Fruit fly (Drosophila melanogaster) whole organism, embryonic: ENCODE results near the gene Hex-t2.

Experiments used
- Ada2b ChIP-seq: fragments of 200-800 bp; sonication (Bioruptor generic); IDR thresholded peaks from 2 replicates; pipeline ENCODE4 v1.3.6; 2022; ENCODE audit warnings: missing biosample characterization, missing genetic modification characterization
- Asciz ChIP-seq: fragments of 200-800 bp; sonication (Bioruptor generic); optimal IDR thresholded peaks from 2 replicates; lab custom pipeline; 2017; ENCODE audit warnings: missing biosample characterization, mild to moderate bottlenecking, missing genetic modification characterization, missing genetic modification reagents
- Bgb ChIP-seq: fragments of 200-800 bp; sonication (Bioruptor generic); IDR thresholded peaks from 2 replicates; pipeline ENCODE4 v1.3.6; 2022; ENCODE audit warnings: missing biosample characterization, missing genetic modification characterization; ENCODE audit not compliant: partially characterized antibody
- CG11696 ChIP-seq: fragments of 200-800 bp; sonication (Bioruptor generic); IDR thresholded peaks from 2 replicates; pipeline ENCODE4 v1.3.6; 2022; ENCODE audit warnings: missing biosample characterization, missing genetic modification characterization
- CG17328 ChIP-seq: fragments of 200-800 bp; sonication (Bioruptor generic); IDR thresholded peaks from 2 replicates; pipeline ENCODE4 v1.3.6; 2022; ENCODE audit warnings: missing biosample characterization, missing genetic modification characterization
- CG17385 ChIP-seq: fragments of 200-800 bp; sonication (Bioruptor generic); optimal IDR thresholded peaks from 3 replicates; lab custom pipeline; 2018; ENCODE audit warnings: missing biosample characterization, mild to moderate bottlenecking, missing genetic modification characterization
- CG1832 ChIP-seq: fragments of 200-800 bp; sonication (Bioruptor generic); optimal IDR thresholded peaks from 2 replicates; lab custom pipeline; 2017; ENCODE audit warnings: missing biosample characterization, mild to moderate bottlenecking, missing genetic modification characterization, inconsistent platforms
- CG18599 ChIP-seq: fragments of 200-800 bp; sonication (Bioruptor generic); optimal IDR thresholded peaks from 3 replicates; lab custom pipeline; 2017; ENCODE audit warnings: missing biosample characterization, missing genetic modification characterization, mild to moderate bottlenecking, moderate library complexity, missing genetic modification reagents
- CG3065 ChIP-seq: fragments of 200-800 bp; sonication (Bioruptor generic); optimal IDR thresholded peaks from 2 replicates; lab custom pipeline; 2016; ENCODE audit warnings: missing biosample characterization, missing genetic modification characterization
- CG31441 ChIP-seq: fragments of 200-800 bp; sonication (Bioruptor generic); IDR thresholded peaks from 2 replicates; pipeline ENCODE4 v1.3.6; 2022; ENCODE audit warnings: missing biosample characterization, missing genetic modification characterization
- CG32532 ChIP-seq: fragments of 200-800 bp; sonication (Bioruptor generic); IDR thresholded peaks from 2 replicates; pipeline ENCODE4 v1.3.6; 2022; ENCODE audit warnings: missing biosample characterization, missing genetic modification characterization
- CG42726 ChIP-seq: fragments of 200-800 bp; sonication (Bioruptor generic); IDR thresholded peaks from 2 replicates; pipeline ENCODE4 v1.3.6; 2022; ENCODE audit warnings: missing biosample characterization, missing genetic modification characterization; ENCODE audit not compliant: partially characterized antibody
- CG4328 ChIP-seq: fragments of 200-800 bp; sonication (Bioruptor generic); optimal IDR thresholded peaks from 3 replicates; lab custom pipeline; 2017; ENCODE audit warnings: missing biosample characterization, missing genetic modification reagents, missing genetic modification characterization
- CG6765 ChIP-seq: fragments of 200-800 bp; sonication (Bioruptor generic); optimal IDR thresholded peaks from 3 replicates; lab custom pipeline; 2017; ENCODE audit warnings: missing biosample characterization, mild to moderate bottlenecking, missing genetic modification characterization
- CG8478 ChIP-seq: fragments of >200 bp; optimal IDR thresholded peaks from 2 replicates; lab custom pipeline; 2018
- CG9727 ChIP-seq: fragments of 200-800 bp; sonication (Bioruptor generic); optimal IDR thresholded peaks from 3 replicates; lab custom pipeline; 2017; ENCODE audit warnings: missing biosample characterization, mild to moderate bottlenecking, missing genetic modification characterization
- Fer1 ChIP-seq: fragments of 200-800 bp; sonication (Bioruptor generic); optimal IDR thresholded peaks from 2 replicates; lab custom pipeline; 2017; ENCODE audit warnings: missing biosample characterization, mild to moderate bottlenecking, missing genetic modification characterization
- HHEX ChIP-seq: fragments of 200-800 bp; sonication (Bioruptor generic); optimal IDR thresholded peaks from 3 replicates; lab custom pipeline; 2017; ENCODE audit warnings: missing biosample characterization, mild to moderate bottlenecking, missing genetic modification characterization, missing genetic modification reagents
- Hr3 ChIP-seq: fragments of 200-800 bp; sonication (Bioruptor generic); optimal IDR thresholded peaks from 3 replicates; lab custom pipeline; 2016; ENCODE audit warnings: missing biosample characterization, missing genetic modification characterization
- Hr78 ChIP-seq, 2 experiments: fragments of 200-800 bp in 1 of 2; fragments of >200 bp in 1 of 2; sonication (Bioruptor generic) in 1 of 2; optimal IDR thresholded peaks; 2 replicates each; lab custom pipeline; 2017 to 2019; ENCODE audit warnings: missing biosample characterization in 2 of 2, missing genetic modification characterization in 2 of 2, mild to moderate bottlenecking in 1 of 2, moderate library complexity in 1 of 2
- Max ChIP-seq: fragments of 200-800 bp; sonication (Bioruptor generic); optimal IDR thresholded peaks from 2 replicates; lab custom pipeline; 2016; ENCODE audit warnings: missing biosample characterization, mild to moderate bottlenecking, missing genetic modification characterization
- Med ChIP-seq: fragments of 200-800 bp; sonication (Bioruptor generic); peaks from one replicate; lab custom pipeline; 2016; ENCODE audit warnings: missing biosample characterization, missing genetic modification characterization, mild to moderate bottlenecking, inconsistent platforms, moderate library complexity
- Pdp1 ChIP-seq, 2 experiments: fragments of 200-800 bp; sonication (Bioruptor generic); optimal IDR thresholded peaks; 3 replicates each; lab custom pipeline; 2016; ENCODE audit warnings: missing biosample characterization in 2 of 2, missing genetic modification characterization in 2 of 2, mild to moderate bottlenecking in 1 of 2, moderate library complexity in 1 of 2
- TFAM ChIP-seq: fragments of 200-800 bp; sonication (Bioruptor generic); optimal IDR thresholded peaks from 2 replicates; lab custom pipeline; 2017; ENCODE audit warnings: missing biosample characterization, missing genetic modification characterization, inconsistent platforms
- az2 ChIP-seq: fragments of 200-800 bp; sonication (Bioruptor generic); optimal IDR thresholded peaks from 3 replicates; lab custom pipeline; 2016; ENCODE audit warnings: missing biosample characterization, missing genetic modification characterization
- bab2 ChIP-seq: fragments of 200-800 bp; sonication (Bioruptor generic); optimal IDR thresholded peaks from 2 replicates; lab custom pipeline; 2016; ENCODE audit warnings: missing biosample characterization, missing genetic modification characterization
- chinmo ChIP-seq: fragments of 200-800 bp; sonication (Bioruptor generic); IDR thresholded peaks from 4 replicates; pipeline ENCODE4 v1.3.6; 2022; ENCODE audit warnings: missing biosample characterization, missing genetic modification characterization; ENCODE audit not compliant: partially characterized antibody
- ftz-f1 ChIP-seq: fragments of 200-800 bp; sonication (Bioruptor generic); optimal IDR thresholded peaks from 2 replicates; lab custom pipeline; 2016; ENCODE audit warnings: missing biosample characterization, missing genetic modification characterization
- gem ChIP-seq: fragments of 200-800 bp; sonication (Bioruptor generic); optimal IDR thresholded peaks from 2 replicates; lab custom pipeline; 2019; ENCODE audit warnings: missing biosample characterization, mild to moderate bottlenecking, missing genetic modification characterization, moderate library complexity
- hb ChIP-seq: fragments of 200-800 bp; sonication (Bioruptor generic); IDR thresholded peaks from 3 replicates; pipeline ENCODE4 v1.3.6; 2022; ENCODE audit warnings: missing biosample characterization, missing genetic modification characterization; ENCODE audit not compliant: partially characterized antibody
- hkb ChIP-seq, 2 experiments: fragments of 200-800 bp in 1 of 2; fragments of >200 bp in 1 of 2; sonication (Bioruptor generic) in 1 of 2; IDR thresholded peaks in 1 of 2; optimal IDR thresholded peaks in 1 of 2; 2 replicates each; pipeline versions ENCODE4 v1.3.6 to Lab custom; 2017 to 2022; ENCODE audit warnings: missing biosample characterization in 1 of 2, missing genetic modification characterization in 1 of 2
- ind ChIP-seq: fragments of 200-800 bp; sonication (Bioruptor generic); optimal IDR thresholded peaks from 3 replicates; lab custom pipeline; 2016; ENCODE audit warnings: missing biosample characterization, missing genetic modification characterization
- kah ChIP-seq: fragments of 200-800 bp; sonication (Bioruptor generic); optimal IDR thresholded peaks from 2 replicates; lab custom pipeline; 2018; ENCODE audit warnings: missing biosample characterization, mild to moderate bottlenecking, missing genetic modification characterization
- maf-S ChIP-seq: fragments of 200-800 bp; sonication (Bioruptor generic); optimal IDR thresholded peaks from 2 replicates; lab custom pipeline; 2016; ENCODE audit warnings: missing biosample characterization, missing genetic modification characterization
- pb ChIP-seq: fragments of 200-800 bp; sonication (Bioruptor generic); optimal IDR thresholded peaks from 3 replicates; lab custom pipeline; 2016; ENCODE audit warnings: missing biosample characterization, missing genetic modification characterization
- phol ChIP-seq: fragments of 200-800 bp; sonication (Bioruptor generic); optimal IDR thresholded peaks from 3 replicates; lab custom pipeline; 2018; ENCODE audit warnings: missing biosample characterization, mild to moderate bottlenecking, missing genetic modification characterization, moderate library complexity
- pum ChIP-seq: fragments of 200-800 bp; sonication (Bioruptor generic); optimal IDR thresholded peaks from 2 replicates; lab custom pipeline; 2016; ENCODE audit warnings: missing biosample characterization, missing genetic modification characterization
- sens ChIP-seq: fragments of 200-800 bp; sonication (Bioruptor generic); peaks from one replicate; lab custom pipeline; 2016; ENCODE audit warnings: missing biosample characterization, missing genetic modification characterization
- sisA ChIP-seq: fragments of 200-800 bp; sonication (Bioruptor generic); IDR thresholded peaks from 2 replicates; pipeline ENCODE4 v1.3.6; 2022; ENCODE audit warnings: missing biosample characterization, missing genetic modification characterization
- tap ChIP-seq: fragments of 200-800 bp; optimal IDR thresholded peaks from 3 replicates; lab custom pipeline; 2019; ENCODE audit warnings: missing biosample characterization, mild to moderate bottlenecking, missing genetic modification characterization, moderate library complexity
- unc-4 ChIP-seq: fragments of 200-800 bp; sonication (Bioruptor generic); IDR thresholded peaks from 2 replicates; pipeline ENCODE4 v1.3.6; 2022; ENCODE audit warnings: missing biosample characterization, missing genetic modification characterization; ENCODE audit not compliant: partially characterized antibody
- vvl ChIP-seq: fragments of 200-800 bp; sonication (Bioruptor generic); IDR thresholded peaks from 2 replicates; pipeline ENCODE4 v1.3.6; 2022; ENCODE audit warnings: missing biosample characterization, missing genetic modification characterization

Gene Hex-t2

dm6 chr3R:26462173-26462959 is 11.9 kb downstream of the Hex-t2 start (continued):
- TF ChIP-seq phol (peak; percentile 26), unc-4 (GFP tag; lab: Robert Waterston, UW) (0 out of 2 replicates have a peak, but pooled peaks have one; percentile 10), CG3065 (no peak), maf-S (GFP tag; lab: Kevin White, UChicago) (no peak), tap (peak; percentile 9), sisA (GFP tag; lab: Robert Waterston, UW) (no peak), Ada2b (GFP tag; lab: Robert Waterston, UW) (0 out of 2 replicates have a peak, but pooled peaks have one; percentile 15), CG9727 (peak; percentile 11), CG31441 (GFP tag; lab: Robert Waterston, UW) (peak; percentile 51; the same call in 1 of the 2 replicates), CG4328 (GFP tag; lab: Kevin White, UChicago) (peak; percentile 6), gem (tag; lab: Kevin White, UChicago) (peak; percentile 62), CG42726 (no peak), az2 (GFP tag; lab: Kevin White, UChicago) (peak; percentile 12), hb (GFP tag; lab: Robert Waterston, UW) (no peak), Max (GFP tag; lab: Kevin White, UChicago) (peak; percentile 21), pum (GFP tag; lab: Kevin White, UChicago) (no peak), Hr3 (no peak), CG32532 (GFP tag; lab: Robert Waterston, UW) (peak; percentile 64; the same call in 1 of the 2 replicates), CG11696 (no peak), Fer1 (GFP tag; lab: Kevin White, UChicago) (peak; percentile 45), CG17385 (GFP tag; lab: Kevin White, UChicago) (peak; percentile 43), Asciz (GFP tag; lab: Kevin White, UChicago) (peak; percentile 26), chinmo (GFP tag; lab: Robert Waterston, UW) (peak; percentile 79; the same call in 2 of the 4 replicates), hkb (optimal IDR thresholded peaks at IDR 0.05; lab: Kevin White, UChicago) (no peak), hkb (GFP tag; IDR thresholded peaks at IDR 0.05; lab: Robert Waterston, UW) (peak; percentile 44; the same call in 1 of the 2 replicates), ind (peak; percentile 35), HHEX (GFP tag; lab: Kevin White, UChicago) (peak; percentile 35), TFAM (GFP tag; lab: Kevin White, UChicago) (no peak), CG18599 (GFP tag; lab: Kevin White, UChicago) (peak; percentile 12)

dm6 chr3R:26463146-26463545 is 12.7 kb downstream of the Hex-t2 start:
- TF ChIP-seq Med (GFP tag; lab: Kevin White, UChicago) (peak; percentile 47), pb (GFP tag; lab: Kevin White, UChicago) (no peak), Hr78 (GFP tag; optimal IDR thresholded peaks at IDR 0.05; lab: Kevin White, UChicago) (peak in 1 of 2 experiments; percentile 27), bab2 (no peak), Pdp1 (GFP tag; optimal IDR thresholded peaks at IDR 0.05; lab: Kevin White, UChicago) (peak in 1 of 2 experiments; percentile 13), sens (GFP tag; lab: Kevin White, UChicago) (peak; percentile 10), chinmo (GFP tag; lab: Robert Waterston, UW) (0 out of 4 replicates have a peak, but pooled peaks have one; percentile 51), CG8478 (lab: Kevin White, UChicago) (no peak), kah (GFP tag; lab: Kevin White, UChicago) (no peak), vvl (peak; percentile 71), CG17328 (GFP tag; lab: Robert Waterston, UW) (no peak), CG1832 (GFP tag; lab: Kevin White, UChicago) (no peak), Bgb (GFP tag; lab: Robert Waterston, UW) (0 out of 2 replicates have a peak, but pooled peaks have one; percentile 10), CG6765 (GFP tag; lab: Kevin White, UChicago) (no peak), ftz-f1 (GFP tag; lab: Kevin White, UChicago) (peak; percentile 57)
- TF ChIP-seq, all 482 proteins: peak for 8
